ENCODE assay signal across 2 worm cellular contexts in the genomic region with DNA sequence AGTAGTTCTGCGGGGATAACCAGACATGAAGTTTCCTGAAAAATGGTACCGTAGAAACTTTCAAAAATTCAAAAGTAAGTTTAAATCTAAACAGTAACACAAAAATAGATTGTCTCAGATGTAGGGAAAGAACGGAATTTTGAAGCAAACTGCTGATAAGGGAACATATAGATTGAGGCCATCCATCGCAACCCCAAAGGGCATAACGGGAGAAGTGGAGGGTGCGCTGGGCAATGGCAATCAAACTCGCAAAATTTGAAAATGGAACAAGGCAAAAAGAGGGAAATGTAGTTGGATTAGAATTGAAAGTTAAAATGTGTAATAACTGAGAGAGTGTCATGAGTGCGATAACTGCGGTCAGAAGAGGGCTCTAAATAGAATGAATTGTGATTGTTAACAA.
TF ChIP-seq lines count a peak whose summit lies in the region.

No protein-coding gene starts in this region.

TF ChIP-seq in whole organism, L4 larva, 104 proteins besides CTCF, POLR2A, EP300 and RAD21:
- TF ChIP-seq nhr-102 (tag; optimal IDR thresholded peaks at IDR 0.05; lab: Kevin White, UChicago) (no peak), nhr-25 (tag; optimal IDR thresholded peaks at IDR 0.05; lab: Kevin White, UChicago; ENCODE audit: borderline replicate concordance, insufficient read depth) (no peak), zfp-2 (tag; optimal IDR thresholded peaks at IDR 0.05; lab: Kevin White, UChicago) (no peak), Y5F2A.4 (GFP tag; optimal IDR thresholded peaks at IDR 0.05; lab: Kevin White, UChicago) (no peak), pha-4 (GFP tag; IDR thresholded peaks at IDR 0.05; lab: Robert Waterston, UW) (no peak), pha-4 (tag; optimal IDR thresholded peaks at IDR 0.05; lab: Kevin White, UChicago) (no peak), spr-3 (GFP tag; optimal IDR thresholded peaks at IDR 0.05; lab: Kevin White, UChicago) (no peak), tag-97 (GFP tag; IDR thresholded peaks at IDR 0.05; lab: Robert Waterston, UW) (peak; percentile 70; the same call in 1 of the 2 replicates), aly-2 (tag; optimal IDR thresholded peaks at IDR 0.05; lab: Kevin White, UChicago) (no peak), pqm-1 (tag; optimal IDR thresholded peaks at IDR 0.05; lab: Kevin White, UChicago) (peak; percentile 4), F49E8.2 (tag; optimal IDR thresholded peaks at IDR 0.05; lab: Kevin White, UChicago; ENCODE audit: borderline replicate concordance) (no peak), mep-1 (tag; optimal IDR thresholded peaks at IDR 0.05; lab: Kevin White, UChicago) (no peak), dmd-6 (GFP tag; IDR thresholded peaks at IDR 0.05; lab: Robert Waterston, UW) (peak; percentile 24; the same call in 1 of the 2 replicates), F26F4.8 (GFP tag; conservative IDR thresholded peaks at IDR 0.05; lab: Robert Waterston, UW) (no peak)

TF ChIP-seq in whole organism, young adult, 124 proteins besides CTCF, POLR2A, EP300 and RAD21:
- no peak for TF ChIP-seq Y95B8A.8 (GFP tag; IDR thresholded peaks at IDR 0.05; lab: Robert Waterston, UW)
- peak; percentile 56 for TF ChIP-seq nhr-80 (tag; optimal IDR thresholded peaks at IDR 0.05; lab: Kevin White, UChicago)
- TF ChIP-seq bed-1 (GFP tag; IDR thresholded peaks at IDR 0.05; lab: Robert Waterston, UW), result 0 out of 2 replicates have a peak, but pooled peaks have one; percentile 68
- peak; percentile 11 for TF ChIP-seq ets-4 (GFP tag; optimal IDR thresholded peaks at IDR 0.05; lab: Kevin White, UChicago)
